Fruit fly (Drosophila melanogaster) Kc167 (cell line): ENCODE data around the gene CG15528.

Experiments
- Myc ChIP-seq: fragments of >200 bp; optimal IDR thresholded peaks from 2 replicates; lab custom pipeline; 2017; ENCODE audit warnings: missing external identifiers
- Sin3A ChIP-seq: fragments of >200 bp; optimal IDR thresholded peaks from 2 replicates; lab custom pipeline; 2018; ENCODE audit warnings: missing external identifiers
- insv ChIP-seq: fragments of >200 bp; optimal IDR thresholded peaks from 3 replicates; lab custom pipeline; 2018; ENCODE audit warnings: missing external identifiers
- psq ChIP-seq: fragments of >200 bp; optimal IDR thresholded peaks from 2 replicates; lab custom pipeline; 2017; ENCODE audit warnings: missing external identifiers

dm6 chr3R:30071827-30072226 is 19.9 kb upstream of the CG15528 start:
- TF ChIP-seq psq (lab: Kevin White, UChicago) (no peak), insv (no peak), Myc (lab: Kevin White, UChicago) (no peak), Sin3A (no peak)
